Fruit fly (Drosophila melanogaster) whole organism, embryonic: ENCODE data around the gene CG4586.
A peak's percentile ranks its signal among the peaks of the same experiment; 100 is the strongest.

Experiments
- Abd-B ChIP-seq: fragments of 200-800 bp; sonication (Bioruptor generic); optimal IDR thresholded peaks from 2 replicates; lab custom pipeline; 2018; ENCODE audit warnings: missing biosample characterization, mild to moderate bottlenecking, missing genetic modification characterization, moderate library complexity
- Ada2b ChIP-seq: fragments of 200-800 bp; sonication (Bioruptor generic); IDR thresholded peaks from 2 replicates; pipeline ENCODE4 v1.3.6; 2022; ENCODE audit warnings: missing biosample characterization, missing genetic modification characterization
- Atf6 ChIP-seq: fragments of 200-800 bp; sonication (Bioruptor generic); IDR thresholded peaks from 2 replicates; pipeline ENCODE4 v1.3.6; 2022; ENCODE audit warnings: missing biosample characterization, missing genetic modification characterization
- Awh ChIP-seq: fragments of 200-800 bp; sonication (Bioruptor generic); IDR thresholded peaks from 2 replicates; pipeline ENCODE4, ENCODE4 v1.3.6; 2022; ENCODE audit warnings: missing biosample characterization, missing genetic modification characterization
- Bgb ChIP-seq: fragments of 200-800 bp; sonication (Bioruptor generic); IDR thresholded peaks from 2 replicates; pipeline ENCODE4 v1.3.6; 2022; ENCODE audit warnings: missing biosample characterization, missing genetic modification characterization; ENCODE audit not compliant: partially characterized antibody
- CG10959 ChIP-seq: fragments of 200-800 bp; sonication (Bioruptor generic); IDR thresholded peaks from 2 replicates; pipeline ENCODE4 v1.3.6; 2022; ENCODE audit warnings: missing biosample characterization, missing genetic modification characterization
- CG11504 ChIP-seq: fragments of 200-800 bp; sonication (Bioruptor generic); optimal IDR thresholded peaks from 3 replicates; lab custom pipeline; 2019; ENCODE audit warnings: missing biosample characterization, mild to moderate bottlenecking, missing genetic modification characterization, moderate library complexity
- CG1233 ChIP-seq: fragments of 200-800 bp; sonication (Bioruptor generic); optimal IDR thresholded peaks from 4 replicates; lab custom pipeline; 2018; ENCODE audit warnings: missing biosample characterization, mild to moderate bottlenecking, missing genetic modification characterization
- CG13894 ChIP-seq: fragments of 200-800 bp; sonication (Bioruptor generic); optimal IDR thresholded peaks from 3 replicates; lab custom pipeline; 2018; ENCODE audit warnings: missing biosample characterization, mild to moderate bottlenecking, missing genetic modification characterization, moderate library complexity
- CG15269 ChIP-seq: fragments of 200-800 bp; sonication (Bioruptor generic); optimal IDR thresholded peaks from 2 replicates; lab custom pipeline; 2018; ENCODE audit warnings: missing biosample characterization, mild to moderate bottlenecking, missing genetic modification characterization, moderate library complexity
- CG15479 ChIP-seq: fragments of 200-800 bp; sonication (Bioruptor generic); optimal IDR thresholded peaks from 3 replicates; lab custom pipeline; 2019; ENCODE audit warnings: missing biosample characterization, mild to moderate bottlenecking, missing genetic modification characterization, moderate library complexity
- CG17186 ChIP-seq: fragments of 200-800 bp; sonication (Bioruptor generic); optimal IDR thresholded peaks from 3 replicates; lab custom pipeline; 2017; ENCODE audit warnings: missing biosample characterization, missing genetic modification reagents, missing genetic modification characterization
- CG17385 ChIP-seq: fragments of 200-800 bp; sonication (Bioruptor generic); optimal IDR thresholded peaks from 3 replicates; lab custom pipeline; 2018; ENCODE audit warnings: missing biosample characterization, mild to moderate bottlenecking, missing genetic modification characterization
- CG2678 ChIP-seq: fragments of 200-800 bp; sonication (Bioruptor generic); optimal IDR thresholded peaks from 3 replicates; lab custom pipeline; 2019; ENCODE audit warnings: missing biosample characterization, mild to moderate bottlenecking, missing genetic modification characterization, moderate library complexity
- CG3163 ChIP-seq: fragments of 200-800 bp; sonication (Bioruptor generic); optimal IDR thresholded peaks from 3 replicates; lab custom pipeline; 2016; ENCODE audit warnings: missing biosample characterization, missing genetic modification characterization
- CG34376 ChIP-seq: fragments of 200-800 bp; sonication (Bioruptor generic); optimal IDR thresholded peaks from 2 replicates; lab custom pipeline; 2018; ENCODE audit warnings: missing biosample characterization, mild to moderate bottlenecking, missing genetic modification characterization
- CG3995 ChIP-seq: fragments of 200-800 bp; sonication (Bioruptor generic); optimal IDR thresholded peaks from 3 replicates; lab custom pipeline; 2016; ENCODE audit warnings: missing biosample characterization, missing genetic modification characterization
- CG4617 ChIP-seq: fragments of 200-800 bp; sonication (Bioruptor generic); optimal IDR thresholded peaks from 3 replicates; lab custom pipeline; 2016; ENCODE audit warnings: missing biosample characterization, missing genetic modification characterization, borderline replicate concordance
- CG5180 ChIP-seq: fragments of 200-800 bp; sonication (Bioruptor generic); optimal IDR thresholded peaks from 3 replicates; lab custom pipeline; 2017; ENCODE audit warnings: missing biosample characterization, missing genetic modification characterization, mild to moderate bottlenecking, moderate library complexity, missing genetic modification reagents
- CG6654 ChIP-seq: fragments of 200-800 bp; sonication (Bioruptor generic); optimal IDR thresholded peaks from 2 replicates; lab custom pipeline; 2017; ENCODE audit warnings: missing biosample characterization, mild to moderate bottlenecking, missing genetic modification characterization
- CG7357 ChIP-seq: fragments of 200-800 bp; sonication (Bioruptor generic); IDR thresholded peaks from 3 replicates; pipeline ENCODE4 v1.3.6; 2022; ENCODE audit warnings: missing biosample characterization, missing genetic modification characterization
- CG8359 ChIP-seq: fragments of 200-800 bp; sonication (Bioruptor generic); optimal IDR thresholded peaks from 2 replicates; lab custom pipeline; 2017; ENCODE audit warnings: missing biosample characterization, mild to moderate bottlenecking, missing genetic modification characterization, borderline replicate concordance
- Chrac-16 ChIP-seq: fragments of 200-800 bp; sonication (Bioruptor generic); optimal IDR thresholded peaks from 3 replicates; lab custom pipeline; 2016; ENCODE audit warnings: missing biosample characterization, missing genetic modification characterization
- HHEX ChIP-seq: fragments of 200-800 bp; sonication (Bioruptor generic); optimal IDR thresholded peaks from 3 replicates; lab custom pipeline; 2017; ENCODE audit warnings: missing biosample characterization, mild to moderate bottlenecking, missing genetic modification characterization, missing genetic modification reagents
- HmgD ChIP-seq: fragments of 200-800 bp; sonication (Bioruptor generic); optimal IDR thresholded peaks from 3 replicates; lab custom pipeline; 2016; ENCODE audit warnings: missing biosample characterization, missing genetic modification characterization
- Hmr ChIP-seq: fragments of 200-800 bp; sonication (Bioruptor generic); optimal IDR thresholded peaks from 3 replicates; lab custom pipeline; 2017; ENCODE audit warnings: mild to moderate bottlenecking, missing biosample characterization, missing genetic modification reagents, missing genetic modification characterization
- Hr39 ChIP-seq: fragments of >200 bp; optimal IDR thresholded peaks from 2 replicates; lab custom pipeline; 2017
- Lim3 ChIP-seq: fragments of 200-800 bp; sonication (Bioruptor generic); IDR thresholded peaks from 2 replicates; pipeline ENCODE4 v1.3.6; 2022; ENCODE audit warnings: missing biosample characterization, missing genetic modification characterization
- Mad ChIP-seq: fragments of 200-800 bp; sonication (Bioruptor generic); optimal IDR thresholded peaks from 2 replicates; lab custom pipeline; 2016; ENCODE audit warnings: missing biosample characterization, missing genetic modification characterization
- Oli ChIP-seq: fragments of 200-800 bp; sonication (Bioruptor generic); optimal IDR thresholded peaks from 2 replicates; lab custom pipeline; 2018; ENCODE audit warnings: missing biosample characterization, mild to moderate bottlenecking, missing genetic modification characterization, moderate library complexity
- Scr ChIP-seq: fragments of 200-800 bp; sonication (Bioruptor generic); IDR thresholded peaks from 2 replicates; pipeline ENCODE4 v1.3.6; 2022; ENCODE audit warnings: missing biosample characterization, missing genetic modification characterization; ENCODE audit not compliant: partially characterized antibody
- Trl ChIP-seq, 3 experiments: fragments of >200 bp in 2 of 3; fragments of 200-800 bp in 1 of 3; sonication (Bioruptor generic) in 1 of 3; optimal IDR thresholded peaks; 2 replicates in 1 of 3; 3 replicates in 2 of 3; lab custom pipeline; 2016 to 2017; ENCODE audit warnings: missing biosample characterization in 1 of 3, missing genetic modification characterization in 1 of 3
- ab ChIP-seq: fragments of 200-800 bp; sonication (Bioruptor generic); optimal IDR thresholded peaks from 2 replicates; lab custom pipeline; 2016; ENCODE audit warnings: missing biosample characterization, missing genetic modification characterization
- aop ChIP-seq: fragments of 200-800 bp; sonication (Bioruptor generic); IDR thresholded peaks from 2 replicates; pipeline ENCODE4 v1.3.6; 2022; ENCODE audit warnings: missing biosample characterization, missing genetic modification characterization
- ase ChIP-seq: fragments of 200-800 bp; sonication (Bioruptor generic); IDR thresholded peaks from 3 replicates; pipeline ENCODE4 v1.3.6; 2022; ENCODE audit warnings: missing biosample characterization, missing genetic modification characterization
- crc ChIP-seq: fragments of 200-800 bp; sonication (Bioruptor generic); optimal IDR thresholded peaks from 2 replicates; lab custom pipeline; 2016; ENCODE audit warnings: missing biosample characterization, missing genetic modification characterization
- fd96Cb ChIP-seq: fragments of 200-800 bp; sonication (Bioruptor generic); optimal IDR thresholded peaks from 2 replicates; lab custom pipeline; 2018; ENCODE audit warnings: missing biosample characterization, mild to moderate bottlenecking, missing genetic modification characterization, moderate library complexity
- gfzf ChIP-seq: fragments of 200-800 bp; sonication (Bioruptor generic); optimal IDR thresholded peaks from 2 replicates; lab custom pipeline; 2016; ENCODE audit warnings: missing biosample characterization, mild to moderate bottlenecking, missing genetic modification characterization, moderate library complexity
- inv ChIP-seq: fragments of 200-800 bp; sonication (Bioruptor generic); IDR thresholded peaks from 2 replicates; pipeline ENCODE4 v1.3.6; 2022; ENCODE audit warnings: missing biosample characterization, missing genetic modification characterization; ENCODE audit not compliant: partially characterized antibody
- jing ChIP-seq: fragments of 200-800 bp; sonication (Bioruptor generic); optimal IDR thresholded peaks from 2 replicates; lab custom pipeline; 2018; ENCODE audit warnings: missing biosample characterization, mild to moderate bottlenecking, missing genetic modification characterization
- kah ChIP-seq: fragments of 200-800 bp; sonication (Bioruptor generic); optimal IDR thresholded peaks from 2 replicates; lab custom pipeline; 2018; ENCODE audit warnings: missing biosample characterization, mild to moderate bottlenecking, missing genetic modification characterization
- lola ChIP-seq, 3 experiments: fragments of >200 bp in 2 of 3; fragments of 200-800 bp in 1 of 3; sonication (Bioruptor generic) in 1 of 3; optimal IDR thresholded peaks; 2 replicates each; lab custom pipeline; 2017 to 2019; ENCODE audit warnings: missing biosample characterization in 3 of 3, missing genetic modification characterization in 3 of 3, mild to moderate bottlenecking in 1 of 3, moderate library complexity in 1 of 3
- maf-S ChIP-seq: fragments of 200-800 bp; sonication (Bioruptor generic); optimal IDR thresholded peaks from 2 replicates; lab custom pipeline; 2016; ENCODE audit warnings: missing biosample characterization, missing genetic modification characterization
- mld ChIP-seq: fragments of 200-800 bp; sonication (Bioruptor generic); IDR thresholded peaks from 3 replicates; pipeline ENCODE4 v1.3.6; 2022; ENCODE audit warnings: missing biosample characterization, missing genetic modification characterization; ENCODE audit not compliant: partially characterized antibody
- nerfin-1 ChIP-seq: fragments of 200-800 bp; sonication (Bioruptor generic); optimal IDR thresholded peaks from 3 replicates; lab custom pipeline; 2019; ENCODE audit warnings: missing biosample characterization, mild to moderate bottlenecking, missing genetic modification characterization, moderate library complexity
- p53 ChIP-seq: fragments of 200-800 bp; sonication (Bioruptor generic); optimal IDR thresholded peaks from 2 replicates; lab custom pipeline; 2016; ENCODE audit warnings: missing biosample characterization, missing genetic modification characterization
- phol ChIP-seq: fragments of 200-800 bp; sonication (Bioruptor generic); optimal IDR thresholded peaks from 3 replicates; lab custom pipeline; 2018; ENCODE audit warnings: missing biosample characterization, mild to moderate bottlenecking, missing genetic modification characterization, moderate library complexity
- pros ChIP-seq: fragments of 200-800 bp; sonication (Bioruptor generic); optimal IDR thresholded peaks from 3 replicates; lab custom pipeline; 2019; ENCODE audit warnings: missing biosample characterization, mild to moderate bottlenecking, missing genetic modification characterization, moderate library complexity
- row ChIP-seq: fragments of 200-800 bp; sonication (Bioruptor generic); IDR thresholded peaks from 3 replicates; pipeline ENCODE4 v1.3.6; 2022; ENCODE audit warnings: missing biosample characterization, missing genetic modification characterization
- trem ChIP-seq: fragments of 200-800 bp; optimal IDR thresholded peaks from 3 replicates; lab custom pipeline; 2019; ENCODE audit warnings: missing biosample characterization, mild to moderate bottlenecking, missing genetic modification characterization, moderate library complexity
- wek ChIP-seq: fragments of 200-800 bp; sonication (Bioruptor generic); optimal IDR thresholded peaks from 3 replicates; lab custom pipeline; 2018; ENCODE audit warnings: missing biosample characterization, mild to moderate bottlenecking, missing genetic modification characterization, moderate library complexity

The CG4586 gene

DNA sequence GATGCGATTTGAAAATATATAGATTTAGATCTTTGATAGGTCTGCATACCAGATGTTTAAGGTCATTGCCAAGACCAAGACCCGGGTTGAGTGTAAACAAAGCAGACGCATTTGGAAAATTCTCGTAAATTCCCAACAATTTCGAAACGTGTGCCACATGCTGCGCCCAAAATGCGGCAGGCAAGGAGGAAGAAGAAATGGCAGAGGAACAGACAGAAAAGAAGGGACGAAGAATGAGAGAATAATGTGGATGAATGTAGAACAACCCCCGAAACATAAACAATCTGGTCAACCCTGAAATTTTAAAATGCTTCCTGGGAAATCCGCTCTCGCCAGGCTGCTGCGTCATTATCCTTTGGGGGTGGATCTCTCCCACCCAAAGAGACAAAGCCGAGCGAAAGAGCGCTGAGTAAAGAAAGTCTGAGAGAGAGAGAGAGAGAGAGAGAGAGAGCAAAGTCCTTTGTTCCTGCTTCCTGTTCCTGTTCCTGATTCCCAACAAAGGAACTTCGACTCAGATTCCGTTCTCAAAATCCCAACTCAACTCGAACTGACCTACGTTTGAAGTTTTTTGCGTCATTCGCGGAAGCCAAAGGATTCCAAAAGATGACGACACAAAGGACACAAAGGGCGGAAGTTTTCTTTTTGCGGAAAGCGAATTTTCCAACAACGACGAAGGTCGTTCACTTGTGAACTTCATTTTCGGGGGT is 19.1 kb downstream of the CG4586 start (continued):
- TF ChIP-seq Ada2b (GFP tag; lab: Robert Waterston, UW) (no peak), gfzf (no peak), Trl (optimal IDR thresholded peaks at IDR 0.05; lab: Kevin White, UChicago) (peak; percentile 72 to 90), Trl (GFP tag; optimal IDR thresholded peaks at IDR 0.05; lab: Kevin White, UChicago) (no peak), crc (GFP tag; lab: Kevin White, UChicago) (no peak), jing (GFP tag; lab: Kevin White, UChicago) (no peak), ab (GFP tag; lab: Kevin White, UChicago) (no peak), HmgD (GFP tag; lab: Kevin White, UChicago) (no peak), CG7357 (GFP tag; lab: Robert Waterston, UW) (no peak), pros (peak; percentile 98), CG8359 (no peak), kah (no peak), aop (GFP tag; lab: Robert Waterston, UW) (no peak), nerfin-1 (peak; percentile 94), Mad (no peak), CG11504 (tag; lab: Kevin White, UChicago) (no peak), Chrac-16 (GFP tag; lab: Kevin White, UChicago) (no peak), Oli (no peak), CG17186 (GFP tag; lab: Kevin White, UChicago) (no peak), CG4617 (GFP tag; lab: Kevin White, UChicago) (no peak), row (no peak), mld (GFP tag; lab: Robert Waterston, UW) (no peak), CG17385 (GFP tag; lab: Kevin White, UChicago) (peak; percentile 18), Scr (GFP tag; lab: Robert Waterston, UW) (no peak), Atf6 (no peak), Lim3 (no peak), CG3163 (GFP tag; lab: Kevin White, UChicago) (peak; percentile 10), wek (GFP tag; lab: Kevin White, UChicago) (no peak), CG6654 (no peak), CG5180 (GFP tag; lab: Kevin White, UChicago) (no peak), CG10959 (no peak), trem (no peak), Abd-B (no peak), CG3995 (GFP tag; lab: Kevin White, UChicago) (no peak), maf-S (GFP tag; lab: Kevin White, UChicago) (no peak)

dm6 chrX:6990105-6990504 is 20.4 kb downstream of the CG4586 start:
- no peak for TF ChIP-seq HHEX (GFP tag; lab: Kevin White, UChicago)
- no peak for TF ChIP-seq ase (GFP tag; lab: Robert Waterston, UW)
- TF ChIP-seq inv (GFP tag; lab: Robert Waterston, UW): no peak
- peak; percentile 1 for TF ChIP-seq phol
- peak; percentile 5 for TF ChIP-seq CG15269
- TF ChIP-seq fd96Cb: peak; percentile 14
- TF ChIP-seq CG1233 (GFP tag; lab: Kevin White, UChicago): no peak
- no peak for TF ChIP-seq CG34376 (GFP tag; lab: Kevin White, UChicago)
- no peak for TF ChIP-seq Hr39 (lab: Kevin White, UChicago)
- no peak for TF ChIP-seq CG15479
- no peak for TF ChIP-seq lola (GFP tag; optimal IDR thresholded peaks at IDR 0.05; lab: Kevin White, UChicago)
- no peak for TF ChIP-seq Awh (GFP tag; lab: Robert Waterston, UW)
- peak; percentile 37 for TF ChIP-seq CG2678 (tag; lab: Kevin White, UChicago)
- no peak for TF ChIP-seq p53 (GFP tag; lab: Kevin White, UChicago)
- TF ChIP-seq Hmr (GFP tag; lab: Kevin White, UChicago): no peak
- TF ChIP-seq CG13894 (tag; lab: Kevin White, UChicago): peak; percentile 5
- no peak for TF ChIP-seq Bgb
